Fruit fly (Drosophila melanogaster) whole organism, embryonic: ENCODE measurements around the gene Nlg2.

ENCODE experiments used
- CG10543 ChIP-seq: fragments of 200-800 bp; sonication (Bioruptor generic); optimal IDR thresholded peaks from 3 replicates; lab custom pipeline; 2017; ENCODE audit warnings: missing biosample characterization, mild to moderate bottlenecking, missing genetic modification characterization, moderate library complexity
- CG11456 ChIP-seq: fragments of 200-800 bp; sonication (Bioruptor generic); IDR thresholded peaks from 3 replicates; pipeline ENCODE4 v1.3.6; 2022; ENCODE audit warnings: missing biosample characterization, missing genetic modification characterization
- CG11723 ChIP-seq: fragments of 200-800 bp; sonication (Bioruptor generic); optimal IDR thresholded peaks from 2 replicates; lab custom pipeline; 2017; ENCODE audit warnings: missing biosample characterization, mild to moderate bottlenecking, missing genetic modification characterization
- CG12219 ChIP-seq: fragments of 200-800 bp; sonication (Bioruptor generic); optimal IDR thresholded peaks from 3 replicates; lab custom pipeline; 2018; ENCODE audit warnings: missing biosample characterization, mild to moderate bottlenecking, missing genetic modification characterization
- CG12942 ChIP-seq: fragments of 200-800 bp; sonication (Bioruptor generic); optimal IDR thresholded peaks from 3 replicates; lab custom pipeline; 2016; ENCODE audit warnings: missing biosample characterization, missing genetic modification characterization
- CG13123 ChIP-seq: fragments of 200-800 bp; sonication (Bioruptor generic); optimal IDR thresholded peaks from 2 replicates; lab custom pipeline; 2016; ENCODE audit warnings: missing biosample characterization, missing genetic modification characterization
- CG13296 ChIP-seq: fragments of 200-800 bp; sonication (Bioruptor generic); optimal IDR thresholded peaks from 3 replicates; lab custom pipeline; 2018; ENCODE audit warnings: missing biosample characterization, mild to moderate bottlenecking, missing genetic modification characterization
- CG14441 ChIP-seq: fragments of 200-800 bp; sonication (Bioruptor generic); IDR thresholded peaks from 2 replicates; pipeline ENCODE4 v1.3.6; 2022; ENCODE audit warnings: missing biosample characterization, missing genetic modification characterization
- CG15696 ChIP-seq: fragments of 200-800 bp; sonication (Bioruptor generic); optimal IDR thresholded peaks from 2 replicates; lab custom pipeline; 2019; ENCODE audit warnings: missing biosample characterization, mild to moderate bottlenecking, missing genetic modification characterization, moderate library complexity
- CG16813 ChIP-seq: fragments of 200-800 bp; sonication (Bioruptor generic); IDR thresholded peaks from 3 replicates; pipeline ENCODE4 v1.3.6; 2022; ENCODE audit warnings: missing biosample characterization, missing genetic modification characterization; ENCODE audit not compliant: partially characterized antibody
- CG17361 ChIP-seq: fragments of 200-800 bp; sonication (Bioruptor generic); IDR thresholded peaks from 3 replicates; pipeline ENCODE4 v1.3.6; 2022; ENCODE audit warnings: missing biosample characterization, missing genetic modification characterization
- CG2120 ChIP-seq: fragments of 200-800 bp; sonication (Bioruptor generic); optimal IDR thresholded peaks from 3 replicates; lab custom pipeline; 2016; ENCODE audit warnings: missing biosample characterization, missing genetic modification characterization
- CG30403 ChIP-seq: fragments of 200-800 bp; sonication (Bioruptor generic); optimal IDR thresholded peaks from 3 replicates; lab custom pipeline; 2016; ENCODE audit warnings: missing biosample characterization, missing genetic modification characterization
- CG3281 ChIP-seq: fragments of 200-800 bp; sonication (Bioruptor generic); optimal IDR thresholded peaks from 3 replicates; lab custom pipeline; 2017; ENCODE audit warnings: missing biosample characterization, mild to moderate bottlenecking, missing genetic modification characterization
- CG33213 ChIP-seq: fragments of 200-800 bp; sonication (Bioruptor generic); optimal IDR thresholded peaks from 3 replicates; lab custom pipeline; 2016; ENCODE audit warnings: missing biosample characterization, missing genetic modification characterization
- CG4854 ChIP-seq: fragments of 200-800 bp; sonication (Bioruptor generic); optimal IDR thresholded peaks from 2 replicates; lab custom pipeline; 2016; ENCODE audit warnings: missing biosample characterization, missing genetic modification characterization, inconsistent platforms
- CG6765 ChIP-seq: fragments of 200-800 bp; sonication (Bioruptor generic); optimal IDR thresholded peaks from 3 replicates; lab custom pipeline; 2017; ENCODE audit warnings: missing biosample characterization, mild to moderate bottlenecking, missing genetic modification characterization
- CG7839 ChIP-seq: fragments of 200-800 bp; sonication (Bioruptor generic); optimal IDR thresholded peaks from 3 replicates; lab custom pipeline; 2018; ENCODE audit warnings: missing biosample characterization, mild to moderate bottlenecking, missing genetic modification characterization, moderate library complexity
- CG8944 ChIP-seq: fragments of 200-800 bp; sonication (Bioruptor generic); optimal IDR thresholded peaks from 3 replicates; lab custom pipeline; 2016; ENCODE audit warnings: missing biosample characterization, missing genetic modification characterization
- Chrac-16 ChIP-seq: fragments of 200-800 bp; sonication (Bioruptor generic); optimal IDR thresholded peaks from 3 replicates; lab custom pipeline; 2016; ENCODE audit warnings: missing biosample characterization, missing genetic modification characterization
- Drgx ChIP-seq: fragments of 200-800 bp; sonication (Bioruptor generic); IDR thresholded peaks from 2 replicates; pipeline ENCODE4 v1.3.6; 2022; ENCODE audit warnings: missing biosample characterization, missing genetic modification characterization
- HHEX ChIP-seq: fragments of 200-800 bp; sonication (Bioruptor generic); optimal IDR thresholded peaks from 3 replicates; lab custom pipeline; 2017; ENCODE audit warnings: missing biosample characterization, mild to moderate bottlenecking, missing genetic modification characterization, missing genetic modification reagents
- HLH3B ChIP-seq: fragments of 200-800 bp; sonication (Bioruptor generic); IDR thresholded peaks from 2 replicates; pipeline ENCODE4 v1.3.6; 2022; ENCODE audit warnings: missing biosample characterization, missing genetic modification characterization
- HLHmδ ChIP-seq: fragments of 200-800 bp; sonication (Bioruptor generic); optimal IDR thresholded peaks from 2 replicates; lab custom pipeline; 2018; ENCODE audit warnings: missing biosample characterization, mild to moderate bottlenecking, missing genetic modification characterization, moderate library complexity
- HmgD ChIP-seq: fragments of 200-800 bp; sonication (Bioruptor generic); optimal IDR thresholded peaks from 3 replicates; lab custom pipeline; 2016; ENCODE audit warnings: missing biosample characterization, missing genetic modification characterization
- MESR4 ChIP-seq: fragments of 200-800 bp; sonication (Bioruptor generic); optimal IDR thresholded peaks from 2 replicates; lab custom pipeline; 2018; ENCODE audit warnings: missing biosample characterization, mild to moderate bottlenecking, missing genetic modification characterization, moderate library complexity
- Max ChIP-seq: fragments of 200-800 bp; sonication (Bioruptor generic); optimal IDR thresholded peaks from 2 replicates; lab custom pipeline; 2016; ENCODE audit warnings: missing biosample characterization, mild to moderate bottlenecking, missing genetic modification characterization
- Six4 ChIP-seq: fragments of 200-800 bp; sonication (Bioruptor generic); optimal IDR thresholded peaks from 2 replicates; lab custom pipeline; 2016; ENCODE audit warnings: missing biosample characterization, missing genetic modification characterization
- Spps ChIP-seq: fragments of 200-800 bp; sonication (Bioruptor generic); optimal IDR thresholded peaks from 2 replicates; lab custom pipeline; 2018; ENCODE audit warnings: missing biosample characterization, mild to moderate bottlenecking, missing genetic modification characterization
- Vsx1 ChIP-seq: fragments of 200-800 bp; sonication (Bioruptor generic); optimal IDR thresholded peaks from 2 replicates; lab custom pipeline; 2017; ENCODE audit warnings: missing biosample characterization, mild to moderate bottlenecking, missing genetic modification characterization, missing genetic modification reagents
- bbx ChIP-seq: fragments of 200-800 bp; sonication (Bioruptor generic); IDR thresholded peaks from 2 replicates; pipeline ENCODE4 v1.3.6; 2022; ENCODE audit warnings: missing biosample characterization, missing genetic modification characterization; ENCODE audit not compliant: partially characterized antibody
- cas ChIP-seq: fragments of 200-800 bp; sonication (Bioruptor generic); IDR thresholded peaks from 2 replicates; pipeline ENCODE4 v1.3.6; 2022; ENCODE audit warnings: missing biosample characterization, missing genetic modification characterization
- caup ChIP-seq: fragments of 200-800 bp; sonication (Bioruptor generic); optimal IDR thresholded peaks from 3 replicates; lab custom pipeline; 2017; ENCODE audit warnings: missing biosample characterization, mild to moderate bottlenecking, missing genetic modification characterization, moderate library complexity; ENCODE audit not compliant: severe bottlenecking
- chinmo ChIP-seq: fragments of 200-800 bp; sonication (Bioruptor generic); IDR thresholded peaks from 4 replicates; pipeline ENCODE4 v1.3.6; 2022; ENCODE audit warnings: missing biosample characterization, missing genetic modification characterization; ENCODE audit not compliant: partially characterized antibody
- fd3F ChIP-seq: fragments of 200-800 bp; sonication (Bioruptor generic); optimal IDR thresholded peaks from 2 replicates; lab custom pipeline; 2018; ENCODE audit warnings: missing biosample characterization, mild to moderate bottlenecking, missing genetic modification characterization, moderate library complexity
- fd96Cb ChIP-seq: fragments of 200-800 bp; sonication (Bioruptor generic); optimal IDR thresholded peaks from 2 replicates; lab custom pipeline; 2018; ENCODE audit warnings: missing biosample characterization, mild to moderate bottlenecking, missing genetic modification characterization, moderate library complexity
- gce ChIP-seq: fragments of 200-800 bp; sonication (Bioruptor generic); IDR thresholded peaks from 3 replicates; pipeline ENCODE4 v1.3.6; 2022; ENCODE audit warnings: missing biosample characterization, missing genetic modification characterization
- gsb-n ChIP-seq: fragments of 200-800 bp; sonication (Bioruptor generic); optimal IDR thresholded peaks from 3 replicates; lab custom pipeline; 2018; ENCODE audit warnings: missing biosample characterization, mild to moderate bottlenecking, missing genetic modification characterization
- h ChIP-seq: fragments of >200 bp; optimal IDR thresholded peaks from 2 replicates; lab custom pipeline; 2017
- jumu ChIP-seq: fragments of 200-800 bp; sonication (Bioruptor generic); optimal IDR thresholded peaks from 3 replicates; lab custom pipeline; 2016; ENCODE audit warnings: missing biosample characterization, missing genetic modification characterization
- ken ChIP-seq: fragments of 200-800 bp; sonication (Bioruptor generic); IDR thresholded peaks from 3 replicates; pipeline ENCODE4 v1.3.6; 2022; ENCODE audit warnings: missing biosample characterization, missing genetic modification characterization
- knrl ChIP-seq: fragments of 200-800 bp; sonication (Bioruptor generic); IDR thresholded peaks from 3 replicates; pipeline ENCODE4 v1.3.6; 2022; ENCODE audit warnings: missing biosample characterization, missing genetic modification characterization; ENCODE audit not compliant: partially characterized antibody
- nom ChIP-seq: fragments of 200-800 bp; sonication (Bioruptor generic); optimal IDR thresholded peaks from 2 replicates; lab custom pipeline; 2017; ENCODE audit warnings: missing biosample characterization, missing genetic modification characterization, mild to moderate bottlenecking, moderate library complexity, missing genetic modification reagents
- org-1 ChIP-seq: fragments of 200-800 bp; sonication (Bioruptor generic); optimal IDR thresholded peaks from 2 replicates; lab custom pipeline; 2017; ENCODE audit warnings: missing biosample characterization, missing genetic modification characterization
- pho ChIP-seq: fragments of 200-800 bp; sonication (Bioruptor generic); optimal IDR thresholded peaks from 2 replicates; lab custom pipeline; 2016; ENCODE audit warnings: missing biosample characterization, missing genetic modification characterization
- prd ChIP-seq, 3 experiments: fragments of >200 bp in 2 of 3; fragments of 200-800 bp in 1 of 3; sonication (Bioruptor generic) in 1 of 3; optimal IDR thresholded peaks in 2 of 3; IDR thresholded peaks in 1 of 3; 2 replicates in 2 of 3; 3 replicates in 1 of 3; pipeline versions ENCODE4 v1.3.6 to Lab custom; 2017 to 2022; ENCODE audit warnings: missing biosample characterization in 1 of 3, missing genetic modification characterization in 1 of 3
- sens ChIP-seq: fragments of 200-800 bp; sonication (Bioruptor generic); peaks from one replicate; lab custom pipeline; 2016; ENCODE audit warnings: missing biosample characterization, missing genetic modification characterization
- so ChIP-seq: fragments of 200-800 bp; sonication (Bioruptor generic); IDR thresholded peaks from 3 replicates; pipeline ENCODE4 v1.3.6; 2022; ENCODE audit warnings: missing biosample characterization, missing genetic modification characterization
- stwl ChIP-seq: fragments of 200-800 bp; sonication (Bioruptor generic); optimal IDR thresholded peaks from 3 replicates; lab custom pipeline; 2018; ENCODE audit warnings: missing biosample characterization, mild to moderate bottlenecking, missing genetic modification characterization, moderate library complexity
- toy ChIP-seq: fragments of 200-800 bp; sonication (Bioruptor generic); IDR thresholded peaks from 2 replicates; pipeline ENCODE4 v1.3.6; 2022; ENCODE audit warnings: missing biosample characterization, missing genetic modification characterization
- trh ChIP-seq: fragments of 200-800 bp; sonication (Bioruptor generic); optimal IDR thresholded peaks from 2 replicates; lab custom pipeline; 2016; ENCODE audit warnings: missing biosample characterization, missing genetic modification characterization

Gene Nlg2

DNA sequence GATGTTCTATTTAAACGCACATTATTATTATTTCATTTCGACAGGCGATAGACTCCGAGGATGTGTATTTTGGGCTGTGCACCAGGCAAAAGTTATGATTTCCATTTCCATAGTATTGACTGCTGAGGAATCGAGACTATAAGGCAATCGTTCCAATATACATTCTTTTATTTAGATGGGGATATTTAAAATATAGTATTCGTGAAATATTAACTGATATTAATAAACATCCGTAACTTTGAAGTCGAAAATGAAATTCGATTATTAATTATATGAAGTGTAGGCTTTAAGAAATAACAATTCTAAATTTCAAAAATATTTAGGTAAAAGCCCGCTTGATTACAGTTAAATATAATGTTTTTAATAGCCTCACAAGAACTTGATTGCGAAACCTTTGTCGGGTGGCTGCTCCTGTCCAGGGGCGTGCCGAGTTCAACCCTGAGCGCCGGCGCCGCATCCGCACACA lies 44.4 kb upstream of the Nlg2 start (continued):
- TF ChIP-seq HmgD (no peak), CG3281 (GFP tag; lab: Kevin White, UChicago) (peak; percentile 47), org-1 (GFP tag; lab: Kevin White, UChicago) (peak; percentile 24), CG33213 (GFP tag; lab: Kevin White, UChicago) (no peak), Drgx (GFP tag; lab: Robert Waterston, UW) (no peak), stwl (no peak), CG11723 (GFP tag; lab: Kevin White, UChicago) (peak; percentile 18), CG11456 (GFP tag; lab: Robert Waterston, UW) (no peak), HLH3B (GFP tag; lab: Robert Waterston, UW) (no peak), Max (GFP tag; lab: Kevin White, UChicago) (peak; percentile 28), ken (no peak), CG4854 (GFP tag; lab: Kevin White, UChicago) (no peak), CG30403 (GFP tag; lab: Kevin White, UChicago) (peak; percentile 58), CG16813 (GFP tag; lab: Robert Waterston, UW) (no peak), MESR4 (GFP tag; lab: Kevin White, UChicago) (no peak), CG13123 (no peak), gce (GFP tag; lab: Robert Waterston, UW) (no peak), jumu (GFP tag; lab: Kevin White, UChicago) (no peak), CG6765 (GFP tag; lab: Kevin White, UChicago) (no peak), prd (optimal IDR thresholded peaks at IDR 0.05; lab: Kevin White, UChicago) (no peak), prd (GFP tag; IDR thresholded peaks at IDR 0.05; lab: Robert Waterston, UW) (peak; percentile 74; the same call in 2 of the 3 replicates), sens (GFP tag; lab: Kevin White, UChicago) (peak; percentile 83), Spps (tag; lab: Kevin White, UChicago) (peak; percentile 28), fd3F (GFP tag; lab: Kevin White, UChicago) (no peak), caup (GFP tag; lab: Kevin White, UChicago) (peak; percentile 19), Vsx1 (peak; percentile 12), bbx (no peak), CG17361 (GFP tag; lab: Robert Waterston, UW) (peak; percentile 86), h (lab: Kevin White, UChicago) (no peak), chinmo (no peak), toy (GFP tag; lab: Robert Waterston, UW) (no peak), cas (GFP tag; lab: Robert Waterston, UW) (no peak), HHEX (peak; percentile 47), CG12219 (no peak), CG10543 (GFP tag; lab: Kevin White, UChicago) (peak; percentile 17), CG2120 (no peak), CG7839 (tag; lab: Kevin White, UChicago) (peak; percentile 70), HLHmδ (GFP tag; lab: Kevin White, UChicago) (no peak), CG12942 (no peak), CG14441 (no peak), Six4 (GFP tag; lab: Kevin White, UChicago) (no peak), nom (GFP tag; lab: Kevin White, UChicago) (no peak), Chrac-16 (GFP tag; lab: Kevin White, UChicago) (peak; percentile 36), knrl (GFP tag; lab: Robert Waterston, UW) (no peak), so (GFP tag; lab: Robert Waterston, UW) (no peak), trh (no peak), gsb-n (tag; lab: Kevin White, UChicago) (no peak), CG13296 (peak; percentile 12), CG15696 (tag; lab: Kevin White, UChicago) (peak; percentile 87), CG8944 (GFP tag; lab: Kevin White, UChicago) (no peak), fd96Cb (peak; percentile 52), pho (GFP tag; lab: Kevin White, UChicago) (no peak)
